Fruit fly (Drosophila melanogaster) whole organism, embryonic: Measurements from ENCODE around the gene firl.

Source experiments
- Abd-B ChIP-seq: fragments of 200-800 bp; sonication (Bioruptor generic); optimal IDR thresholded peaks from 2 replicates; lab custom pipeline; 2018; ENCODE audit warnings: missing biosample characterization, mild to moderate bottlenecking, missing genetic modification characterization, moderate library complexity
- Awh ChIP-seq: fragments of 200-800 bp; sonication (Bioruptor generic); IDR thresholded peaks from 2 replicates; pipeline ENCODE4, ENCODE4 v1.3.6; 2022; ENCODE audit warnings: missing biosample characterization, missing genetic modification characterization
- Bteb2 ChIP-seq: fragments of 200-800 bp; sonication (Bioruptor generic); optimal IDR thresholded peaks from 2 replicates; lab custom pipeline; 2016; ENCODE audit warnings: missing biosample characterization, missing genetic modification characterization
- CG10209 ChIP-seq: fragments of 200-800 bp; sonication (Bioruptor generic); optimal IDR thresholded peaks from 3 replicates; lab custom pipeline; 2017; ENCODE audit warnings: missing biosample characterization, mild to moderate bottlenecking, missing genetic modification characterization, missing genetic modification reagents
- CG10543 ChIP-seq: fragments of 200-800 bp; sonication (Bioruptor generic); optimal IDR thresholded peaks from 3 replicates; lab custom pipeline; 2017; ENCODE audit warnings: missing biosample characterization, mild to moderate bottlenecking, missing genetic modification characterization, moderate library complexity
- CG11247 ChIP-seq: fragments of 200-800 bp; sonication (Bioruptor generic); IDR thresholded peaks from 2 replicates; pipeline ENCODE4 v1.3.6; 2022; ENCODE audit warnings: missing biosample characterization, missing genetic modification characterization
- CG11560 ChIP-seq: fragments of 200-800 bp; sonication (Bioruptor generic); IDR thresholded peaks from 3 replicates; pipeline ENCODE4 v1.3.6; 2022; ENCODE audit warnings: missing biosample characterization, missing genetic modification characterization
- CG12659 ChIP-seq: fragments of 200-800 bp; sonication (Bioruptor generic); optimal IDR thresholded peaks from 3 replicates; lab custom pipeline; 2017; ENCODE audit warnings: mild to moderate bottlenecking, missing biosample characterization, missing genetic modification reagents, missing genetic modification characterization
- CG12769 ChIP-seq: fragments of 200-800 bp; sonication (Bioruptor generic); optimal IDR thresholded peaks from 2 replicates; lab custom pipeline; 2019; ENCODE audit warnings: missing biosample characterization, mild to moderate bottlenecking, missing genetic modification characterization, moderate library complexity
- CG15073 ChIP-seq: fragments of 200-800 bp; sonication (Bioruptor generic); optimal IDR thresholded peaks from 2 replicates; lab custom pipeline; 2016; ENCODE audit warnings: missing biosample characterization, missing genetic modification characterization
- CG15601 ChIP-seq: fragments of 200-800 bp; sonication (Bioruptor generic); optimal IDR thresholded peaks from 3 replicates; lab custom pipeline; 2019; ENCODE audit warnings: missing biosample characterization, mild to moderate bottlenecking, missing genetic modification characterization, moderate library complexity
- CG1792 ChIP-seq: fragments of 200-800 bp; sonication (Bioruptor generic); optimal IDR thresholded peaks from 2 replicates; lab custom pipeline; 2016; ENCODE audit warnings: missing biosample characterization, missing genetic modification characterization
- CG18262 ChIP-seq: fragments of 200-800 bp; optimal IDR thresholded peaks from 3 replicates; lab custom pipeline; 2019; ENCODE audit warnings: missing biosample characterization, mild to moderate bottlenecking, missing genetic modification characterization, moderate library complexity
- CG18619 ChIP-seq: fragments of 200-800 bp; sonication (Bioruptor generic); optimal IDR thresholded peaks from 3 replicates; lab custom pipeline; 2017; ENCODE audit warnings: missing biosample characterization, mild to moderate bottlenecking, missing genetic modification characterization
- CG2712 ChIP-seq: fragments of 200-800 bp; optimal IDR thresholded peaks from 3 replicates; lab custom pipeline; 2019; ENCODE audit warnings: missing biosample characterization, mild to moderate bottlenecking, missing genetic modification characterization, moderate library complexity
- CG7357 ChIP-seq: fragments of 200-800 bp; sonication (Bioruptor generic); IDR thresholded peaks from 3 replicates; pipeline ENCODE4 v1.3.6; 2022; ENCODE audit warnings: missing biosample characterization, missing genetic modification characterization
- CG9609 ChIP-seq: fragments of 200-800 bp; sonication (Bioruptor generic); optimal IDR thresholded peaks from 3 replicates; lab custom pipeline; 2016; ENCODE audit warnings: missing biosample characterization, missing genetic modification characterization
- CG9932 ChIP-seq: fragments of 200-800 bp; sonication (Bioruptor generic); IDR thresholded peaks from 2 replicates; pipeline ENCODE4 v1.3.6; 2022; ENCODE audit warnings: missing biosample characterization, missing genetic modification characterization
- Dek ChIP-seq: fragments of 200-800 bp; sonication (Bioruptor generic); optimal IDR thresholded peaks from 3 replicates; lab custom pipeline; 2019; ENCODE audit warnings: missing biosample characterization, mild to moderate bottlenecking, missing genetic modification characterization, moderate library complexity
- E2f2 ChIP-seq: fragments of 200-800 bp; sonication (Bioruptor generic); IDR thresholded peaks from 2 replicates; pipeline ENCODE4 v1.3.6; 2022; ENCODE audit warnings: missing biosample characterization, missing genetic modification characterization
- Fer3 ChIP-seq: fragments of 200-800 bp; sonication (Bioruptor generic); optimal IDR thresholded peaks from 2 replicates; lab custom pipeline; 2018; ENCODE audit warnings: missing biosample characterization, mild to moderate bottlenecking, missing genetic modification characterization, moderate library complexity
- Gsc ChIP-seq: fragments of 200-800 bp; sonication (Bioruptor generic); IDR thresholded peaks from 2 replicates; pipeline ENCODE4 v1.3.6; 2022; ENCODE audit warnings: missing biosample characterization, missing genetic modification characterization
- HLHmδ ChIP-seq: fragments of 200-800 bp; sonication (Bioruptor generic); optimal IDR thresholded peaks from 2 replicates; lab custom pipeline; 2018; ENCODE audit warnings: missing biosample characterization, mild to moderate bottlenecking, missing genetic modification characterization, moderate library complexity
- Hand ChIP-seq: fragments of 200-800 bp; sonication (Bioruptor generic); optimal IDR thresholded peaks from 2 replicates; lab custom pipeline; 2017; ENCODE audit warnings: mild to moderate bottlenecking, missing biosample characterization, missing genetic modification reagents, missing genetic modification characterization
- Hmx ChIP-seq: fragments of 200-800 bp; sonication (Bioruptor generic); optimal IDR thresholded peaks from 2 replicates; lab custom pipeline; 2016; ENCODE audit warnings: missing biosample characterization, missing genetic modification characterization
- Med ChIP-seq: fragments of 200-800 bp; sonication (Bioruptor generic); peaks from one replicate; lab custom pipeline; 2016; ENCODE audit warnings: missing biosample characterization, missing genetic modification characterization, mild to moderate bottlenecking, inconsistent platforms, moderate library complexity
- Mrtf ChIP-seq: fragments of 200-800 bp; sonication (Bioruptor generic); IDR thresholded peaks from 3 replicates; pipeline ENCODE4 v1.3.6; 2022; ENCODE audit warnings: missing biosample characterization, missing genetic modification characterization
- Neu2 ChIP-seq: fragments of 200-800 bp; sonication (Bioruptor generic); optimal IDR thresholded peaks from 3 replicates; lab custom pipeline; 2016; ENCODE audit warnings: missing biosample characterization, missing genetic modification characterization, borderline replicate concordance
- Nf-YC ChIP-seq: fragments of 200-800 bp; optimal IDR thresholded peaks from 3 replicates; lab custom pipeline; 2019; ENCODE audit warnings: missing biosample characterization, mild to moderate bottlenecking, missing genetic modification characterization, moderate library complexity
- Rfx ChIP-seq: fragments of 200-800 bp; sonication (Bioruptor generic); IDR thresholded peaks from 2 replicates; pipeline ENCODE4 v1.3.6; 2022; ENCODE audit warnings: missing biosample characterization, missing genetic modification characterization
- bcd ChIP-seq: fragments of 200-800 bp; sonication (Bioruptor generic); optimal IDR thresholded peaks from 2 replicates; lab custom pipeline; 2017; ENCODE audit warnings: missing biosample characterization, mild to moderate bottlenecking, missing genetic modification characterization
- cg ChIP-seq: fragments of 200-800 bp; sonication (Bioruptor generic); optimal IDR thresholded peaks from 3 replicates; lab custom pipeline; 2019; ENCODE audit warnings: missing biosample characterization, mild to moderate bottlenecking, missing genetic modification characterization, moderate library complexity
- ci ChIP-seq: fragments of 200-800 bp; sonication (Bioruptor generic); IDR thresholded peaks from 3 replicates; pipeline ENCODE4 v1.3.6; 2022; ENCODE audit warnings: missing biosample characterization, missing genetic modification characterization
- dati ChIP-seq: fragments of 200-800 bp; sonication (Bioruptor generic); IDR thresholded peaks from 2 replicates; pipeline ENCODE4 v1.3.6; 2022; ENCODE audit warnings: missing biosample characterization, missing genetic modification characterization
- dpn ChIP-seq, 2 experiments: fragments of 200-800 bp; sonication (Bioruptor generic); optimal IDR thresholded peaks; 3 replicates each; lab custom pipeline; 2016; ENCODE audit warnings: missing biosample characterization in 2 of 2, missing genetic modification characterization in 2 of 2
- exex ChIP-seq: fragments of 200-800 bp; sonication (Bioruptor generic); optimal IDR thresholded peaks from 4 replicates; lab custom pipeline; 2018; ENCODE audit warnings: missing biosample characterization, mild to moderate bottlenecking, missing genetic modification characterization, moderate library complexity
- gcm ChIP-seq: fragments of 200-800 bp; sonication (Bioruptor generic); optimal IDR thresholded peaks from 2 replicates; lab custom pipeline; 2019; ENCODE audit warnings: missing biosample characterization, mild to moderate bottlenecking, missing genetic modification characterization, moderate library complexity
- kah ChIP-seq: fragments of 200-800 bp; sonication (Bioruptor generic); optimal IDR thresholded peaks from 2 replicates; lab custom pipeline; 2018; ENCODE audit warnings: missing biosample characterization, mild to moderate bottlenecking, missing genetic modification characterization
- ken ChIP-seq: fragments of 200-800 bp; sonication (Bioruptor generic); IDR thresholded peaks from 3 replicates; pipeline ENCODE4 v1.3.6; 2022; ENCODE audit warnings: missing biosample characterization, missing genetic modification characterization
- maf-S ChIP-seq: fragments of 200-800 bp; sonication (Bioruptor generic); optimal IDR thresholded peaks from 2 replicates; lab custom pipeline; 2016; ENCODE audit warnings: missing biosample characterization, missing genetic modification characterization
- odd ChIP-seq: fragments of 200-800 bp; sonication (Bioruptor generic); optimal IDR thresholded peaks from 2 replicates; lab custom pipeline; 2017; ENCODE audit warnings: missing biosample characterization, mild to moderate bottlenecking, missing genetic modification characterization
- onecut ChIP-seq: fragments of 200-800 bp; sonication (Bioruptor generic); IDR thresholded peaks from 2 replicates; pipeline ENCODE4 v1.3.6; 2022; ENCODE audit warnings: missing biosample characterization, missing genetic modification characterization
- otp ChIP-seq: fragments of 200-800 bp; sonication (Bioruptor generic); IDR thresholded peaks from 3 replicates; pipeline ENCODE4, ENCODE4 v1.3.6; 2022; ENCODE audit warnings: missing biosample characterization, missing genetic modification characterization
- p53 ChIP-seq: fragments of 200-800 bp; sonication (Bioruptor generic); optimal IDR thresholded peaks from 2 replicates; lab custom pipeline; 2016; ENCODE audit warnings: missing biosample characterization, missing genetic modification characterization
- schlank ChIP-seq: fragments of 200-800 bp; sonication (Bioruptor generic); optimal IDR thresholded peaks from 2 replicates; lab custom pipeline; 2018; ENCODE audit warnings: missing biosample characterization, mild to moderate bottlenecking, missing genetic modification characterization
- sim ChIP-seq: fragments of 200-800 bp; sonication (Bioruptor generic); IDR thresholded peaks from 2 replicates; pipeline ENCODE4 v1.3.6; 2022; ENCODE audit warnings: missing biosample characterization, missing genetic modification characterization
- so ChIP-seq: fragments of 200-800 bp; sonication (Bioruptor generic); IDR thresholded peaks from 3 replicates; pipeline ENCODE4 v1.3.6; 2022; ENCODE audit warnings: missing biosample characterization, missing genetic modification characterization
- sr ChIP-seq: fragments of 200-800 bp; sonication (Bioruptor generic); IDR thresholded peaks from 3 replicates; pipeline ENCODE4 v1.3.6; 2022; ENCODE audit warnings: missing biosample characterization, missing genetic modification characterization
- ssp ChIP-seq: fragments of 200-800 bp; sonication (Bioruptor generic); IDR thresholded peaks from 2 replicates; pipeline ENCODE4 v1.3.6; 2022; ENCODE audit warnings: missing biosample characterization, missing genetic modification characterization
- tin ChIP-seq: fragments of 200-800 bp; sonication (Bioruptor generic); optimal IDR thresholded peaks from 3 replicates; lab custom pipeline; 2016; ENCODE audit warnings: missing biosample characterization, missing genetic modification characterization

Gene firl

DNA sequence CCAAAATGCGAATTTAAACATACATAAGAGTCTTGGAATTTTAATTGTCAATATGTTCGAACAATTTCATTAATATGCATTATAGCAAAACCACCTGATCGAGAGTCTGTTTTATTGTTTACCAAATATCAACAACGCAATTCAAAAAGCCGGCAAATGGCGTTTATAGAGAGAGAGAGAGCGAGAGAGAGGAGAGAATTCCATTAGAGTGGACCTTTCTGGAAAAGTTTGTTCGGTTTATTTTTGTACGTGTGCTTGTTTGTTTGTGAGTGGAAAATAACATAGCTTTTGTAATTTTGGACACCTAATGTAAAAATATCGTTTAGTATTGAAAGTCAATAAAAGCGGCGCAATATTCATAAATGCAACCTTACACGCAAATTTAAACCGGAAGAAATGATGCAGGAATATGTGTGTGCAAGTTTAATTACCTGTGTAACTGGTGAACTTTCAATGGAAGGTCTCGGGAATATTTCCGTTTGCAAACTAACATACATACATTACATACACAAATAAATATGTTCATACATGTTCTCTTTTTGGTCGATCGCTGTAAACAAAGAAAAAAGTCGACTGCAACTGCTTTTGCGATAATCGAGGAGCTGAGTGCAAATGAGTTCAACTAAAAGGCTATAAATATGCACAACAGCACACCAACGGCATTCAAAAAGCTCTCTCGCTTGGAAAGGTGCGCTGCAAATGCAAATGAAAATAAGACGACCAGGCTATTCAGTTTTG, 21.8 kb downstream of the firl start, which contains the start of gene CG6785 (continued):
- TF ChIP-seq CG18619: peak; percentile 88
- TF ChIP-seq HLHmδ (GFP tag; lab: Kevin White, UChicago): peak; percentile 71
- TF ChIP-seq Mrtf (GFP tag; lab: Robert Waterston, UW): no peak
- TF ChIP-seq CG15073 (GFP tag; lab: Kevin White, UChicago): peak; percentile 9
- TF ChIP-seq CG15601: peak; percentile 92
- TF ChIP-seq dpn (GFP tag; optimal IDR thresholded peaks at IDR 0.05; lab: Kevin White, UChicago): peak; percentile 70 to 80
- no peak for TF ChIP-seq Hmx (GFP tag; lab: Kevin White, UChicago)
- TF ChIP-seq CG11247 (GFP tag; lab: Robert Waterston, UW): peak; percentile 30; the same call in 1 of the 2 replicates
- TF ChIP-seq cg (GFP tag; lab: Kevin White, UChicago): peak; percentile 43
- peak; percentile 66 for TF ChIP-seq maf-S (GFP tag; lab: Kevin White, UChicago)
- peak; percentile 81 for TF ChIP-seq Bteb2
- TF ChIP-seq Rfx (GFP tag; lab: Robert Waterston, UW): peak; percentile 42; the same call in 1 of the 2 replicates
- TF ChIP-seq Dek (tag; lab: Kevin White, UChicago): peak; percentile 72
- TF ChIP-seq CG2712 (tag; lab: Kevin White, UChicago): peak; percentile 70
- peak; percentile 97 for TF ChIP-seq kah (GFP tag; lab: Kevin White, UChicago)
- TF ChIP-seq CG11560 (tag; lab: Robert Waterston, UW): no peak
- peak; percentile 48; the same call in 1 of the 2 replicates for TF ChIP-seq E2f2 (GFP tag; lab: Robert Waterston, UW)
- TF ChIP-seq Neu2: no peak
- TF ChIP-seq Nf-YC (tag; lab: Kevin White, UChicago): peak; percentile 57
- no peak for TF ChIP-seq ken (GFP tag; lab: Robert Waterston, UW)
- peak; percentile 52 for TF ChIP-seq CG9609 (GFP tag; lab: Kevin White, UChicago)
- TF ChIP-seq exex (tag; lab: Kevin White, UChicago): peak; percentile 70
- peak; percentile 66 for TF ChIP-seq bcd
- TF ChIP-seq sr: peak; percentile 51; the same call in 1 of the 3 replicates
- peak; percentile 75 for TF ChIP-seq sim (GFP tag; lab: Robert Waterston, UW)
- TF ChIP-seq gcm: peak; percentile 91
- TF ChIP-seq CG7357: no peak
- peak; percentile 56 for TF ChIP-seq tin (GFP tag; lab: Kevin White, UChicago)
- peak; percentile 74; the same call in 2 of the 3 replicates for TF ChIP-seq so (GFP tag; lab: Robert Waterston, UW)
- peak; percentile 74 for TF ChIP-seq onecut (GFP tag; lab: Robert Waterston, UW)
- TF ChIP-seq ssp (GFP tag; lab: Robert Waterston, UW): no peak
- peak; percentile 71 for TF ChIP-seq CG18262 (tag; lab: Kevin White, UChicago)
- peak; percentile 90 for TF ChIP-seq CG12659 (GFP tag; lab: Kevin White, UChicago)
- TF ChIP-seq dati: no peak
- TF ChIP-seq p53 (GFP tag; lab: Kevin White, UChicago): peak; percentile 85
- TF ChIP-seq CG10543 (GFP tag; lab: Kevin White, UChicago): peak; percentile 93
- peak; percentile 81 for TF ChIP-seq otp (GFP tag; lab: Robert Waterston, UW)
- TF ChIP-seq CG1792 (GFP tag; lab: Kevin White, UChicago): peak; percentile 75
- TF ChIP-seq CG9932 (GFP tag; lab: Robert Waterston, UW): peak; percentile 30; the same call in 1 of the 2 replicates
- peak; percentile 80 for TF ChIP-seq Awh
- peak; percentile 81 for TF ChIP-seq CG12769 (tag; lab: Kevin White, UChicago)
- peak; percentile 84 for TF ChIP-seq schlank (tag; lab: Kevin White, UChicago)
- peak; percentile 95 for TF ChIP-seq odd (GFP tag; lab: Kevin White, UChicago)
- TF ChIP-seq Gsc (GFP tag; lab: Robert Waterston, UW): no peak
- no peak for TF ChIP-seq Abd-B (GFP tag; lab: Kevin White, UChicago)
- peak; percentile 93 for TF ChIP-seq ci (GFP tag; lab: Robert Waterston, UW)
- TF ChIP-seq Hand (GFP tag; lab: Kevin White, UChicago): peak; percentile 78
- TF ChIP-seq Fer3 (tag; lab: Kevin White, UChicago): peak; percentile 76
- TF ChIP-seq CG10209 (GFP tag; lab: Kevin White, UChicago): peak; percentile 93
- peak; percentile 96 for TF ChIP-seq Med (GFP tag; lab: Kevin White, UChicago)
